Worm (Caenorhabditis elegans) whole organism, dauer: Measurements from ENCODE around the gene C06B8.2.

Experiments
- unc-62 ChIP-seq: sonication (generic microtip); optimal IDR thresholded peaks from 2 replicates; lab custom pipeline; 2017; ENCODE audit warnings: missing biosample characterization, missing genetic modification reagents, missing genetic modification characterization

Gene C06B8.2

DNA sequence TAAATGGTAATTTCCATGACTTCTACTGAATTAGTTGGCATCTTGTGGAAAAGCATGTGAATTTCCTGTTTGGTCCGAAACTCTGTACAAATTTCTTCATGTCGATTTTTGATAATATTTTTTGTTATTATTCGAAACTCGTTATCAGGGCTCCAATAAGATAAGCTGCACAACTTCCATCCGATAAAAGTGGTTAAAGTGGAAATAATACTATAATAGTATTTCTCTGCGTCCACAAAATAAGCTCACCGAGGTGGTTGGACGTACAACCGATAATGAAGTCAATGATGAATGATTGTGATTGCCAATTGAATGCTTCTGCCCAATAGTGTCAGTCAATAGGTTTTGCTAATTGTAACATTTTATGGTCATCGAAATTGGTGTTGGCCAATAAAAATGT is 30.1 kb downstream of the C06B8.2 start, which contains the start of gene T26H5.4:
Gene T26H5.4, minus strand, starts transcription at position 294 of the 400 bp plus-strand sequence.
- TF ChIP-seq unc-62: no peak

DNA sequence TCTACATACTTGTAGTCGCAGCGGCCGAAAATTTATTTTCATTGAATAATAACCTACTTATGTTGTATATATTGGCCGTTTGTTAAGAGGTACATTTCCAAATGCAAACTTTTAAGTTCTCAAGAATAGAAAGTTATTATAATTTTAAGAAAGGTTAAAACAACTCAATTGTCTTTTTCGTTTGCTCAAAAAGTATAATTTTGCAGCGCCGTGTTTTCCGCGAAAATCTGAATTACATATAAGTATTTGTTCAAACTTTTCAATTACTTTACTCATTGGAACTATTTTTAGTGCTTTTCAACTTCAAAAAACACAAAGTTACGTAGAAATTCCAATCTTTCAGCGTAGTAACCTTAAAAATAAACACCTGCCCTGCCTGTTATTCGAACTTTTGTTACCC is 33.1 kb downstream of the C06B8.2 start, which contains the start of gene srh-239:
Gene srh-239, plus strand, starts transcription at position 301 of the 400 bp plus-strand sequence.
- TF ChIP-seq unc-62: no peak

DNA sequence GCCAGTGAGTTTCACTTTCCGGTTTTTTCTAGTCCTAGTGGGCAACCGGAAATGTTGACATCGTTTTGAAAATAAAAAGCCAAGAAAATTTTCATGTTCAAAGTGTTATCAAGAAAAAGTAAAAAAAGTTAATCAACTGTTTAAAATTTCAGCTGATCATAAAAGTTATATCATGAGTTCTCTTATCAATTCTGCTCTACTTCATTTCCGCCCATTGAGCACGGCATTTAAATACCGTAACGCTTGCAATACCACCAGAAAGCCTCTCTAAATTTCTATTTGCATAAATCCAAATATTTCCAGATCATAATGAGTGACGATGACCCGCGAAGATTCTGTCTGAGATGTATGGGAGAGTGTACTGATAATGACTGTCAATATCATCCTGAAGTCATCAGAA is 33.9 kb downstream of the C06B8.2 start, which contains the start of gene T26H5.9:
Gene T26H5.9, plus strand, starts transcription at position 302 of the 400 bp plus-strand sequence.
- no peak for TF ChIP-seq unc-62

DNA sequence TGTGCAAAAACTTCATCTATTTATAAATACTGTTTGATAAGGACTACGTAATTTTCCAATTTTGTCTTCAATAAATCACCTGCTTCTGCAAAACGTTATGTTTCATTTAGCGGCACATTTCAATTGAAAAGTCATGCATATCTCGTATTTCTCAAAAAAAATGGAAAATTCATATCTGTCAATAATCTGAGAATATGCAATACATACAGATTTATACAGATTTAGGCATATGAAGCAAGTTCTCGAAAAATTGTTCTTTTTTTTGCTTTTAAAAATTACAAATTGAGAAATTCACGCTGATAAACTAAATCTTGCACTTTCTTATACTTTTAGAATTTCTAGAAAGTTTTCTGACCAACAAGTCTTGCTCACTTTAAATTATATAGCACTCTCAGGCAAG is 34.4 kb downstream of the C06B8.2 start, which contains the start of gene T26H5.11:
Gene T26H5.11, minus strand, starts transcription at position 101 of the 400 bp plus-strand sequence.
- no peak for TF ChIP-seq unc-62

DNA sequence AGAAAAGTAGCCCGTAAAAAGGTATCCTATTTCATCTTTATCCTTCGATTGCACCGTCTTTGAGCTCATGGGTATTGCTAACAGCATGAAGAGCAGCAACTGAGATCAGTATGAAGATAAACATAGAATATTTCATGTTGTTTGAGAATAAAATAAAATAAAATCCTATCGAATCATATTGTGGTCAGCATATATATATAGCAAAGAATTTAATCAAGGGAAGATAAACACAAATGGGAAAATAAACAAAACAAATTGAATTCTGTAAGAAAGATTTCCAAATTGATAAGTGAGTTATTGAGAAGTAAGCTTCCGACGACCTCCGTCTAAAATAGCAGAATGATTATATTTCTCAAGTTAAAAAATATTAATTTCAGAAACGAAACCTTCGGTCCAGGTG is 34.8 kb downstream of the C06B8.2 start, which contains the start of gene T26H5.10:
Gene T26H5.10, minus strand, starts transcription at position 101 of the 400 bp plus-strand sequence.
- no peak for TF ChIP-seq unc-62

DNA sequence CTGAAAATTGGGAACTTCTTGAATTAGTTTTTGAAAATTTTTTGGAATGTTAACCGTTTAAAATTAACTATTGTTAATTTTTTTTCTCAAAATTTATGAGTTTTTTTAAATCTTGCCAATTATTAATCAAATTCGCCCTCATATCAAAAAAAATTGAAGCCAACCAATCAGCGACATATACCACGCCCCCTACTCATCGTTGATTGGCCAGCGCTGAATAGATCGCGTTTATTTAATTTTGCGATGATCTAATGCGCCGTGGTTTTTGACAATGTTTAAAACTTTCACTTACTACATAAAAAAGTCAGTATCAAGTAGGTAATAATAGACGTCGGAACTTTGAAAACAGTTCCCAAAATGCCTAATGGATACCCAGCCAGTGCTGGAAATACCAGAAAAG is 36.2 kb downstream of the C06B8.2 start:
- no peak for TF ChIP-seq unc-62

DNA sequence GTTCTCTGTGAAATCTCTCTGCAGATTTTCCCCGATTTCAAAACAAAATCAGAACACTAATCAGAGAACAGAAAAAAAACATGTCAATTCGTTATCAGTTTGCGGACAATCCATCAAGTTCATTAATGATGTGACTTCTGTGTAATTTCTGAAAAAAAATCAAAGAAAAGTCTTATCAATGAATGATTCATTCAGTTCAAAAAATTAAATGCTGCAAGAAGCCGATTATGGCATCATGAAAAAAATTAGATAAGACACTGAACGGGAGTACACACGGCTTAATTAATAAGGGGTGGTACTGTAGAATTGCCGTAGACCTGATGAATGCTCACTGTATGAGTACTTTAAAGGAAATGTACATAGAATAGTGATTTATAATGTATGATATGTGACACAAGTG is 42.4 kb downstream of the C06B8.2 start:
- TF ChIP-seq unc-62: no peak

DNA sequence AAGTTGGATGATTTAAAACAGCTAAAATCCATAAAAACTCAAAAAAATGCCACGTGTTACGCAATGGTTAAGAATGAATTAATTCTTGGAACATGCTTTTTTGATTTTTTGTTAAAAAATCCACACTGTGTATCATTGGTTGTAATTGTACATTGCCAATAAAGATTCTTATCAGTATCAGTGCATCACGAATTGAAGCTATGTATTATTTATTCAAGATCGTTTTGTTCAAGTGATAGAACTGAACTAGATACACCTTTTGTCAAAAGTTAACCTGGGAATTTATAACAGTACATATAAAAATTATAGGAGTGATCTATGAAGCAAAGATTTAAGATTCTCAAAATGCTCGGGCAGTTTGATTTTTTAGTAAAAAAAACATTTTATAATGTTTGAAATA is 43.9 kb downstream of the C06B8.2 start:
- TF ChIP-seq unc-62: no peak

DNA sequence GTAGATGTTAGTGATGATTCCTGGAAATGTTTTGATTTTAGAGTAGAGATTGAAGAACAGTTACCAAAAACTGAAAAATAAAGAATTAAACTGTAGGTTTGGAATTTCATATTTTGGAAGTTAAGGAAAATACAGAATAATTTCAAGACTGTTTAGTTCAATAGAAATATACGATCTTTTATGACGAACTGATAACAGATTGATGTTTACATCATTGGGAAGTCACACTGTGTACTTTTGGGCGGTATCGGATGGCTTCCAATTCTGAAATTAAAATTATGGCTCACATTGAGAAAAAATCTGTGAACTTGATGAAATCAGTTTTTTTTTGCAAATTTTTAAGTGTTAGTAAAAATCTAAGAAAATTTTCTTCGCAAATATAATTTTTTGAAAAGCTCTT is 46.1 kb downstream of the C06B8.2 start, which contains the start of gene T26H5.8:
Gene T26H5.8, minus strand, starts transcription at position 270 of the 400 bp plus-strand sequence.
- TF ChIP-seq unc-62: no peak

DNA sequence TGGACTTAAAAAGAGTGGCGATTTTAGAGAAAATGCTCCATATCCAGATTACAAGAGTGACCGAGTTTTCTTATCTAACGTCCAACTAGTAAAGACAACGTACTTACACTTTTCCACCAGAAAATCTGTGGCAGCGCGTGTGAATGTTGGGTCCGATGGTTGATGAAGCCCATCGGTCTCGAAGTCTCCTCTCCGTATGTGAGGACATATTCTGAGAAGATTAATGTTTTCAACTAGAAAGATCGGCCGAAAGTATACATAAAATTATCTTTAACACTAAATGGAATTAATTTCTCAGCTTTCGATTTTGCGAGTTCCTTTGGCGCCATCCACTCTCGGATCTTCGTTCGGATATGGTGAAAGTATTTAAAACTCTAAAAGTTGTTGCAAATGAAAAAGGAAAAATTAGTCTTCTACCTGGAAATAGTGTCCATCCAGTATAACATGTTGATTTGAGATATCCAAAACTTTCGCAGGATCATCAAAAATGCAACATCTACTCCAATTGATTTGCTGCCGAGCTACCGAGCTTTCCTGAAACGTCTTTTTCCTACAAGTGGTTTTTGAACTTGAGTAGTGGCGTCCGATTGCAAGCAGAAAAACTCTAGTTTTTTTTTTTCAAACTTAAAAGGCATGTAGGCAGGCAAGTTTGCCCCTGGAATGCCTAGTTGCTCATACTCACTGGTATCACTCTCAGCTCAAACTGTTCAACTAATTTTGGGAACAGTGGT is 47.1 kb downstream of the C06B8.2 start:
- no peak for TF ChIP-seq unc-62

DNA sequence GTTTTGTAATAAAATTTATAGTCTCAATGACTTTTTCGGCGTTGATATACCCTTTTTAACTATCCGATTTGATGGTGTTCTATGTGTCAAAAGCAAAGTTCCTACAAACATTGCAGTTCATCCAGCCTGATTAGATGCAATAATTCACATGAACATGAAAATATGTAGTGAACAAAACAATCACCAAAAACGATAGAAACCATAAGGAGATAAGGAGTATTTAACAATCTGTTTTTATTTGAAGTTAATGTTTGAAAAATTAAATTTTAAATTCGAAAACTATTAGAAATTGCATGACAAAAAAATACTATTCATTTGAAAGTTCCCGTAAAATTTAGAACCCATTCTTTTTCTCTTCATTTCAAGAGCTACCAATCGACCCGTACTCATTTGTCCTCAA is 51.6 kb downstream of the C06B8.2 start, which contains the start of gene fbxa-209:
Gene fbxa-209, minus strand, starts transcription at position 101 of the 400 bp plus-strand sequence.
- no peak for TF ChIP-seq unc-62
